Fruit fly (Drosophila melanogaster) whole organism, embryonic: ENCODE measurements around the gene TbCMF46.

Experiments used
- ATbp ChIP-seq: fragments of 200-800 bp; sonication (Bioruptor generic); optimal IDR thresholded peaks from 2 replicates; lab custom pipeline; 2017; ENCODE audit warnings: missing biosample characterization, mild to moderate bottlenecking, missing genetic modification characterization, missing genetic modification reagents
- Atf-2 ChIP-seq: fragments of 200-800 bp; sonication (Bioruptor generic); optimal IDR thresholded peaks from 2 replicates; lab custom pipeline; 2016; ENCODE audit warnings: missing biosample characterization, missing genetic modification characterization
- BEAF-32 ChIP-seq: fragments of 200-800 bp; sonication (Bioruptor generic); optimal IDR thresholded peaks from 3 replicates; lab custom pipeline; 2017; ENCODE audit warnings: missing biosample characterization, missing genetic modification characterization, mild to moderate bottlenecking, moderate library complexity, missing genetic modification reagents
- CG10209 ChIP-seq: fragments of 200-800 bp; sonication (Bioruptor generic); optimal IDR thresholded peaks from 3 replicates; lab custom pipeline; 2017; ENCODE audit warnings: missing biosample characterization, mild to moderate bottlenecking, missing genetic modification characterization, missing genetic modification reagents
- CG10267 ChIP-seq: fragments of 200-800 bp; sonication (Bioruptor generic); optimal IDR thresholded peaks from 2 replicates; lab custom pipeline; 2018; ENCODE audit warnings: missing biosample characterization, mild to moderate bottlenecking, missing genetic modification characterization, moderate library complexity
- CG12659 ChIP-seq: fragments of 200-800 bp; sonication (Bioruptor generic); optimal IDR thresholded peaks from 3 replicates; lab custom pipeline; 2017; ENCODE audit warnings: mild to moderate bottlenecking, missing biosample characterization, missing genetic modification reagents, missing genetic modification characterization
- CG12744 ChIP-seq: fragments of 200-800 bp; sonication (Bioruptor generic); optimal IDR thresholded peaks from 2 replicates; lab custom pipeline; 2016; ENCODE audit warnings: missing biosample characterization, missing genetic modification characterization
- CG12769 ChIP-seq: fragments of 200-800 bp; sonication (Bioruptor generic); optimal IDR thresholded peaks from 2 replicates; lab custom pipeline; 2019; ENCODE audit warnings: missing biosample characterization, mild to moderate bottlenecking, missing genetic modification characterization, moderate library complexity
- CG12942 ChIP-seq: fragments of 200-800 bp; sonication (Bioruptor generic); optimal IDR thresholded peaks from 3 replicates; lab custom pipeline; 2016; ENCODE audit warnings: missing biosample characterization, missing genetic modification characterization
- CG13624 ChIP-seq: fragments of 200-800 bp; sonication (Bioruptor generic); optimal IDR thresholded peaks from 2 replicates; lab custom pipeline; 2016; ENCODE audit warnings: missing biosample characterization, missing genetic modification characterization
- CG14441 ChIP-seq: fragments of 200-800 bp; sonication (Bioruptor generic); IDR thresholded peaks from 2 replicates; pipeline ENCODE4 v1.3.6; 2022; ENCODE audit warnings: missing biosample characterization, missing genetic modification characterization
- CG14667 ChIP-seq: fragments of 200-800 bp; sonication (Bioruptor generic); IDR thresholded peaks from 2 replicates; pipeline ENCODE4 v1.3.6; 2022; ENCODE audit warnings: missing biosample characterization, missing genetic modification characterization
- CG15514 ChIP-seq: fragments of 200-800 bp; sonication (Bioruptor generic); optimal IDR thresholded peaks from 3 replicates; lab custom pipeline; 2017; ENCODE audit warnings: missing biosample characterization, missing genetic modification characterization, mild to moderate bottlenecking, moderate library complexity, missing genetic modification reagents
- CG17328 ChIP-seq: fragments of 200-800 bp; sonication (Bioruptor generic); IDR thresholded peaks from 2 replicates; pipeline ENCODE4 v1.3.6; 2022; ENCODE audit warnings: missing biosample characterization, missing genetic modification characterization
- CG2120 ChIP-seq: fragments of 200-800 bp; sonication (Bioruptor generic); optimal IDR thresholded peaks from 3 replicates; lab custom pipeline; 2016; ENCODE audit warnings: missing biosample characterization, missing genetic modification characterization
- CG2678 ChIP-seq: fragments of 200-800 bp; sonication (Bioruptor generic); optimal IDR thresholded peaks from 3 replicates; lab custom pipeline; 2019; ENCODE audit warnings: missing biosample characterization, mild to moderate bottlenecking, missing genetic modification characterization, moderate library complexity
- CG3065 ChIP-seq: fragments of 200-800 bp; sonication (Bioruptor generic); optimal IDR thresholded peaks from 2 replicates; lab custom pipeline; 2016; ENCODE audit warnings: missing biosample characterization, missing genetic modification characterization
- CG42726 ChIP-seq: fragments of 200-800 bp; sonication (Bioruptor generic); IDR thresholded peaks from 2 replicates; pipeline ENCODE4 v1.3.6; 2022; ENCODE audit warnings: missing biosample characterization, missing genetic modification characterization; ENCODE audit not compliant: partially characterized antibody
- CG6654 ChIP-seq: fragments of 200-800 bp; sonication (Bioruptor generic); optimal IDR thresholded peaks from 2 replicates; lab custom pipeline; 2017; ENCODE audit warnings: missing biosample characterization, mild to moderate bottlenecking, missing genetic modification characterization
- CG6854 ChIP-seq: fragments of 200-800 bp; sonication (Bioruptor generic); optimal IDR thresholded peaks from 3 replicates; lab custom pipeline; 2017; ENCODE audit warnings: missing biosample characterization, mild to moderate bottlenecking, missing genetic modification characterization
- CG8478 ChIP-seq: fragments of >200 bp; optimal IDR thresholded peaks from 2 replicates; lab custom pipeline; 2018
- CG8944 ChIP-seq: fragments of 200-800 bp; sonication (Bioruptor generic); optimal IDR thresholded peaks from 3 replicates; lab custom pipeline; 2016; ENCODE audit warnings: missing biosample characterization, missing genetic modification characterization
- CG9932 ChIP-seq: fragments of 200-800 bp; sonication (Bioruptor generic); IDR thresholded peaks from 2 replicates; pipeline ENCODE4 v1.3.6; 2022; ENCODE audit warnings: missing biosample characterization, missing genetic modification characterization
- CTCF ChIP-seq: fragments of 200-800 bp; sonication (Bioruptor generic); optimal IDR thresholded peaks from 2 replicates; lab custom pipeline; 2017; ENCODE audit warnings: missing biosample characterization, mild to moderate bottlenecking, missing genetic modification characterization, moderate library complexity
- Dip3 ChIP-seq: fragments of 200-800 bp; sonication (Bioruptor generic); optimal IDR thresholded peaks from 3 replicates; lab custom pipeline; 2016; ENCODE audit warnings: missing biosample characterization, missing genetic modification characterization
- Doc2 ChIP-seq: fragments of 200-800 bp; sonication (Bioruptor generic); IDR thresholded peaks from 2 replicates; pipeline ENCODE4 v1.3.6; 2022; ENCODE audit warnings: missing biosample characterization, missing genetic modification characterization
- Hey ChIP-seq: fragments of 200-800 bp; sonication (Bioruptor generic); optimal IDR thresholded peaks from 3 replicates; lab custom pipeline; 2018; ENCODE audit warnings: missing biosample characterization, mild to moderate bottlenecking, missing genetic modification characterization
- Hmr ChIP-seq: fragments of 200-800 bp; sonication (Bioruptor generic); optimal IDR thresholded peaks from 3 replicates; lab custom pipeline; 2017; ENCODE audit warnings: mild to moderate bottlenecking, missing biosample characterization, missing genetic modification reagents, missing genetic modification characterization
- Jarid2 ChIP-seq: fragments of 200-800 bp; sonication (Bioruptor generic); optimal IDR thresholded peaks from 3 replicates; lab custom pipeline; 2017; ENCODE audit warnings: mild to moderate bottlenecking, missing biosample characterization, missing genetic modification reagents, missing genetic modification characterization
- Optix ChIP-seq: fragments of 200-800 bp; sonication (Bioruptor generic); IDR thresholded peaks from 3 replicates; pipeline ENCODE4 v1.3.6; 2022; ENCODE audit warnings: missing biosample characterization, missing genetic modification characterization
- Ravus ChIP-seq: fragments of 200-800 bp; sonication (Bioruptor generic); IDR thresholded peaks from 2 replicates; pipeline ENCODE4 v1.3.6; 2022; ENCODE audit warnings: missing biosample characterization, missing genetic modification characterization
- Rx ChIP-seq: fragments of 200-800 bp; sonication (Bioruptor generic); IDR thresholded peaks from 2 replicates; pipeline ENCODE4 v1.3.6; 2022; ENCODE audit warnings: missing biosample characterization, missing genetic modification characterization
- Stat92E ChIP-seq, 3 experiments: fragments of >200 bp in 2 of 3; fragments of 200-800 bp in 1 of 3; sonication (Bioruptor generic) in 1 of 3; optimal IDR thresholded peaks; 2 replicates each; lab custom pipeline; 2017 to 2019; ENCODE audit warnings: missing biosample characterization in 3 of 3, missing genetic modification characterization in 3 of 3, mild to moderate bottlenecking in 1 of 3, moderate library complexity in 1 of 3
- Usf ChIP-seq: fragments of 200-800 bp; sonication (Bioruptor generic); optimal IDR thresholded peaks from 2 replicates; lab custom pipeline; 2017; ENCODE audit warnings: missing genotype, missing biosample characterization, missing genetic modification characterization
- abd-A ChIP-seq: fragments of 200-800 bp; sonication (Bioruptor generic); optimal IDR thresholded peaks from 3 replicates; lab custom pipeline; 2019; ENCODE audit warnings: missing biosample characterization, mild to moderate bottlenecking, missing genetic modification characterization, moderate library complexity
- ash1 ChIP-seq: fragments of 200-800 bp; sonication (Bioruptor generic); optimal IDR thresholded peaks from 2 replicates; lab custom pipeline; 2018; ENCODE audit warnings: missing biosample characterization, mild to moderate bottlenecking, missing genetic modification characterization
- bcd ChIP-seq: fragments of 200-800 bp; sonication (Bioruptor generic); optimal IDR thresholded peaks from 2 replicates; lab custom pipeline; 2017; ENCODE audit warnings: missing biosample characterization, mild to moderate bottlenecking, missing genetic modification characterization
- crol ChIP-seq: fragments of 200-800 bp; sonication (Bioruptor generic); IDR thresholded peaks from 2 replicates; pipeline ENCODE4 v1.3.6; 2022; ENCODE audit warnings: missing biosample characterization, missing genetic modification characterization
- dimm ChIP-seq: fragments of 200-800 bp; sonication (Bioruptor generic); IDR thresholded peaks from 2 replicates; pipeline ENCODE4 v1.3.6; 2022; ENCODE audit warnings: missing biosample characterization, missing genetic modification characterization
- ewg ChIP-seq: fragments of 200-800 bp; sonication (Bioruptor generic); optimal IDR thresholded peaks from 3 replicates; lab custom pipeline; 2017; ENCODE audit warnings: mild to moderate bottlenecking, missing biosample characterization, missing genetic modification reagents, missing genetic modification characterization
- eyg ChIP-seq: fragments of 200-800 bp; sonication (Bioruptor generic); optimal IDR thresholded peaks from 3 replicates; lab custom pipeline; 2016; ENCODE audit warnings: missing biosample characterization, missing genetic modification characterization
- fd96Cb ChIP-seq: fragments of 200-800 bp; sonication (Bioruptor generic); optimal IDR thresholded peaks from 2 replicates; lab custom pipeline; 2018; ENCODE audit warnings: missing biosample characterization, mild to moderate bottlenecking, missing genetic modification characterization, moderate library complexity
- ftz-f1 ChIP-seq: fragments of 200-800 bp; sonication (Bioruptor generic); optimal IDR thresholded peaks from 2 replicates; lab custom pipeline; 2016; ENCODE audit warnings: missing biosample characterization, missing genetic modification characterization
- ind ChIP-seq: fragments of 200-800 bp; sonication (Bioruptor generic); optimal IDR thresholded peaks from 3 replicates; lab custom pipeline; 2016; ENCODE audit warnings: missing biosample characterization, missing genetic modification characterization
- inv ChIP-seq: fragments of 200-800 bp; sonication (Bioruptor generic); IDR thresholded peaks from 2 replicates; pipeline ENCODE4 v1.3.6; 2022; ENCODE audit warnings: missing biosample characterization, missing genetic modification characterization; ENCODE audit not compliant: partially characterized antibody
- kah ChIP-seq: fragments of 200-800 bp; sonication (Bioruptor generic); optimal IDR thresholded peaks from 2 replicates; lab custom pipeline; 2018; ENCODE audit warnings: missing biosample characterization, mild to moderate bottlenecking, missing genetic modification characterization
- pan ChIP-seq, 4 experiments: fragments of >200 bp in 3 of 4; fragments of 200-800 bp in 1 of 4; sonication (Bioruptor generic) in 1 of 4; optimal IDR thresholded peaks in 3 of 4; IDR thresholded peaks in 1 of 4; 2 replicates each; pipeline versions ENCODE4 v1.3.6 to Lab custom; 2017 to 2022; ENCODE audit warnings: missing biosample characterization in 2 of 4, missing genetic modification characterization in 2 of 4, mixed read lengths in 1 of 4
- pum ChIP-seq: fragments of 200-800 bp; sonication (Bioruptor generic); optimal IDR thresholded peaks from 2 replicates; lab custom pipeline; 2016; ENCODE audit warnings: missing biosample characterization, missing genetic modification characterization
- sob ChIP-seq: fragments of 200-800 bp; sonication (Bioruptor generic); IDR thresholded peaks from 2 replicates; pipeline ENCODE4 v1.3.6; 2022; ENCODE audit warnings: missing biosample characterization, missing genetic modification characterization
- sqz ChIP-seq: fragments of 200-800 bp; sonication (Bioruptor generic); optimal IDR thresholded peaks from 3 replicates; lab custom pipeline; 2018; ENCODE audit warnings: missing biosample characterization, mild to moderate bottlenecking, missing genetic modification characterization
- stc ChIP-seq: fragments of 200-800 bp; sonication (Bioruptor generic); IDR thresholded peaks from 2 replicates; pipeline ENCODE4 v1.3.6; 2022; ENCODE audit warnings: missing biosample characterization, missing genetic modification characterization
- tup ChIP-seq: fragments of 200-800 bp; sonication (Bioruptor generic); optimal IDR thresholded peaks from 2 replicates; lab custom pipeline; 2016; ENCODE audit warnings: missing biosample characterization, mild to moderate bottlenecking, missing genetic modification characterization, moderate library complexity

Gene TbCMF46

dm6 chr2L:9890576-9890975 is 34.1 kb downstream of the TbCMF46 start, which contains the start of the genes CG34183 and CG4537 (continued):
- TF ChIP-seq bcd (GFP tag; lab: Kevin White, UChicago) (no peak), kah (GFP tag; lab: Kevin White, UChicago) (no peak), CG14441 (GFP tag; lab: Robert Waterston, UW) (no peak), stc (GFP tag; lab: Robert Waterston, UW) (no peak), Rx (GFP tag; lab: Robert Waterston, UW) (no peak), CG15514 (peak; percentile 39), Ravus (GFP tag; lab: Robert Waterston, UW) (no peak), Atf-2 (GFP tag; lab: Kevin White, UChicago) (no peak), fd96Cb (no peak), ash1 (GFP tag; lab: Kevin White, UChicago) (no peak), Hey (tag; lab: Kevin White, UChicago) (no peak), Hmr (GFP tag; lab: Kevin White, UChicago) (no peak), BEAF-32 (GFP tag; lab: Kevin White, UChicago) (peak; percentile 89), CG2120 (GFP tag; lab: Kevin White, UChicago) (peak; percentile 5), sqz (GFP tag; lab: Kevin White, UChicago) (no peak), CG8478 (lab: Kevin White, UChicago) (no peak), CG6654 (GFP tag; lab: Kevin White, UChicago) (no peak), pum (GFP tag; lab: Kevin White, UChicago) (no peak), abd-A (tag; lab: Kevin White, UChicago) (no peak), Optix (GFP tag; lab: Robert Waterston, UW) (no peak), CG10267 (peak; percentile 25), ewg (no peak), CG8944 (no peak), CG17328 (GFP tag; lab: Robert Waterston, UW) (0 out of 2 replicates have a peak, but pooled peaks have one; percentile 18), Jarid2 (GFP tag; lab: Kevin White, UChicago) (no peak), pan (optimal IDR thresholded peaks at IDR 0.05; lab: Kevin White, UChicago) (no peak), pan (GFP tag; optimal IDR thresholded peaks at IDR 0.05 in 1 of 2, IDR thresholded peaks at IDR 0.05 in 1 of 2) (no peak), Usf (GFP tag; lab: Kevin White, UChicago) (no peak), Stat92E (GFP tag; optimal IDR thresholded peaks at IDR 0.05; lab: Kevin White, UChicago) (no peak), CG14667 (GFP tag; lab: Robert Waterston, UW) (no peak), Dip3 (GFP tag; lab: Kevin White, UChicago) (no peak), CG42726 (GFP tag; lab: Robert Waterston, UW) (peak; percentile 93), CG2678 (no peak), CG9932 (GFP tag; lab: Robert Waterston, UW) (peak; percentile 33; the same call in 1 of the 2 replicates), CG12659 (GFP tag; lab: Kevin White, UChicago) (peak; percentile 64), CG12744 (GFP tag; lab: Kevin White, UChicago) (no peak), eyg (GFP tag; lab: Kevin White, UChicago) (no peak), CG10209 (GFP tag; lab: Kevin White, UChicago) (no peak), inv (GFP tag; lab: Robert Waterston, UW) (peak; percentile 77), Doc2 (no peak), CG13624 (peak; percentile 40), CG6854 (GFP tag; lab: Kevin White, UChicago) (no peak), crol (GFP tag; lab: Robert Waterston, UW) (no peak), dimm (GFP tag; lab: Robert Waterston, UW) (no peak), sob (GFP tag; lab: Robert Waterston, UW) (no peak), CG12942 (GFP tag; lab: Kevin White, UChicago) (no peak), CG12769 (tag; lab: Kevin White, UChicago) (no peak), ftz-f1 (GFP tag; lab: Kevin White, UChicago) (no peak), CG3065 (no peak), ATbp (GFP tag; lab: Kevin White, UChicago) (no peak), ind (no peak), CTCF (GFP tag; lab: Kevin White, UChicago) (no peak), tup (GFP tag; lab: Kevin White, UChicago) (no peak)
